Worm (Caenorhabditis elegans) whole organism, late embryonic: ENCODE measurements around the gene cyn-2.

Source experiments
- ama-1 ChIP-seq: fragments of 150-350 bp; optimal IDR thresholded peaks from 2 replicates; lab custom pipeline; 2014
- fkh-10 ChIP-seq: fragments of 150-350 bp; optimal IDR thresholded peaks from 2 replicates; lab custom pipeline; 2014; ENCODE audit warnings: missing biosample characterization, missing genetic modification reagents, missing genetic modification characterization
- unc-55 ChIP-seq: sonication (generic microtip); optimal IDR thresholded peaks from 2 replicates; lab custom pipeline; 2017; ENCODE audit warnings: missing biosample characterization, missing genetic modification reagents, missing genetic modification characterization

DNA sequence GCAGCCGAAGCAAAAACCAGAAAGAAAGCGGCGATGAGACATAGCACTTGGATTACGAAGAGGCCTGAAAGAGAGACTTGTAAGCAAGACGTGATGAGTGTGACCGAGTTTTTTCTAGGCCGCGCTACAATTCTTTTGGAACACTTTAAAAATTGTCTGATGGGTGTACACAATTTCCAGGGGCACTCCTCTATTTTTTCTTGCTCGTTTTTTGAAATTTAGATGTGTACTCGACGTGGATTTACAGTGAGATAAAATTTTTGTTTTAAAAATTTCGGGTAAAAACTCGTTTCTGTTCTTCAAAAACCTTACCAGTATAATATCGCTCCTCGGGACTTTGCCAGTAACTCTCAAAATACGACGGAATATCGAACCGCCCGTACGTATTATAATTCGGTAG is 37.3 kb downstream of the cyn-2 start:
- TF ChIP-seq fkh-10 (GFP tag; lab: Kevin White, UChicago) = no peak
- no peak for TF ChIP-seq unc-55 (GFP tag; lab: Kevin White, UChicago)
- no peak for TF ChIP-seq ama-1 (lab: Kevin White, UChicago)
